Fruit fly (Drosophila melanogaster): ENCODE measurements around the gene CG17597.

Gene CG17597

dm6 chr2L:18808754-18809329 is 22.1 kb downstream of the CG17597 start (continued):
- TF ChIP-seq tin (GFP tag; optimal IDR thresholded peaks at IDR 0.05): no peak
- no peak for TF ChIP-seq Camta (GFP tag; optimal IDR thresholded peaks at IDR 0.05)
- TF ChIP-seq btn (GFP tag; optimal IDR thresholded peaks at IDR 0.05): no peak
- no peak for TF ChIP-seq BEAF-32 (GFP tag; optimal IDR thresholded peaks at IDR 0.05)
- no peak for TF ChIP-seq eve (GFP tag; optimal IDR thresholded peaks at IDR 0.05)
- TF ChIP-seq en (GFP tag; optimal IDR thresholded peaks at IDR 0.05): no peak
- peak; percentile 67 for TF ChIP-seq zfh1 (GFP tag; IDR thresholded peaks at IDR 0.05)
- TF ChIP-seq Fer2 (tag; optimal IDR thresholded peaks at IDR 0.05): no peak
- TF ChIP-seq CG3065 (GFP tag; optimal IDR thresholded peaks at IDR 0.05): no peak
- TF ChIP-seq CG32772 (GFP tag; IDR thresholded peaks at IDR 0.05): no peak
- no peak for TF ChIP-seq C15 (GFP tag; IDR thresholded peaks at IDR 0.05)
- TF ChIP-seq Awh (GFP tag; IDR thresholded peaks at IDR 0.05): peak; percentile 57; the same call in 1 of the 2 replicates
- TF ChIP-seq Dp (GFP tag; optimal IDR thresholded peaks at IDR 0.05): no peak
- TF ChIP-seq zen (tag; optimal IDR thresholded peaks at IDR 0.05): peak; percentile 93
- TF ChIP-seq knrl (GFP tag; IDR thresholded peaks at IDR 0.05; ENCODE audit: partially characterized antibody): no peak
- peak; percentile 42 for TF ChIP-seq unpg (GFP tag; optimal IDR thresholded peaks at IDR 0.05)
- TF ChIP-seq ase (GFP tag; IDR thresholded peaks at IDR 0.05): no peak
- no peak for TF ChIP-seq CG15601 (tag; optimal IDR thresholded peaks at IDR 0.05)
- no peak for TF ChIP-seq Opbp (GFP tag; IDR thresholded peaks at IDR 0.05; ENCODE audit: partially characterized antibody)
- no peak for TF ChIP-seq CG30020 (tag; optimal IDR thresholded peaks at IDR 0.05)
- TF ChIP-seq D19A (tag; optimal IDR thresholded peaks at IDR 0.05): no peak
- TF ChIP-seq CG12104 (GFP tag; optimal IDR thresholded peaks at IDR 0.05): no peak
- peak; percentile 30 for TF ChIP-seq CG12391 (tag; optimal IDR thresholded peaks at IDR 0.05)
- TF ChIP-seq CG15011 (GFP tag; optimal IDR thresholded peaks at IDR 0.05): no peak
- TF ChIP-seq CG4617 (GFP tag; optimal IDR thresholded peaks at IDR 0.05; ENCODE audit: borderline replicate concordance): no peak
- no peak for TF ChIP-seq NC2α (GFP tag; optimal IDR thresholded peaks at IDR 0.05)
- TF ChIP-seq ssp (GFP tag; IDR thresholded peaks at IDR 0.05): peak; percentile 28; the same call in 1 of the 2 replicates
- TF ChIP-seq CG10147 (GFP tag; optimal IDR thresholded peaks at IDR 0.05): no peak
- TF ChIP-seq CG8089 (GFP tag; optimal IDR thresholded peaks at IDR 0.05): no peak
- TF ChIP-seq CG15269 (tag; optimal IDR thresholded peaks at IDR 0.05): peak; percentile 19
- no peak for TF ChIP-seq Six4 (GFP tag; optimal IDR thresholded peaks at IDR 0.05)
- TF ChIP-seq Lim3 (GFP tag; IDR thresholded peaks at IDR 0.05): no peak
- no peak for TF ChIP-seq CG16779 (GFP tag; IDR thresholded peaks at IDR 0.05)
- no peak for TF ChIP-seq CG9797 (GFP tag; optimal IDR thresholded peaks at IDR 0.05)
- TF ChIP-seq ems (GFP tag; optimal IDR thresholded peaks at IDR 0.05): no peak
- TF ChIP-seq exex (tag; optimal IDR thresholded peaks at IDR 0.05): no peak
- TF ChIP-seq nmo (GFP tag; optimal IDR thresholded peaks at IDR 0.05): peak; percentile 22
- no peak for TF ChIP-seq CG9876 (GFP tag; optimal IDR thresholded peaks at IDR 0.05)
- TF ChIP-seq CG6175 (GFP tag; IDR thresholded peaks at IDR 0.05): no peak
- TF ChIP-seq pita (GFP tag; optimal IDR thresholded peaks at IDR 0.05): no peak
- no peak for TF ChIP-seq Gug (GFP tag; IDR thresholded peaks at IDR 0.05)
- no peak for TF ChIP-seq CG6765 (GFP tag; optimal IDR thresholded peaks at IDR 0.05)
- no peak for TF ChIP-seq CG10366 (GFP tag; IDR thresholded peaks at IDR 0.05)
- TF ChIP-seq CG13424 (tag; optimal IDR thresholded peaks at IDR 0.05): peak; percentile 13
- TF ChIP-seq ato (GFP tag; IDR thresholded peaks at IDR 0.05; ENCODE audit: partially characterized antibody): no peak
- TF ChIP-seq dati (GFP tag; IDR thresholded peaks at IDR 0.05): no peak
- TF ChIP-seq NfI (GFP tag; optimal IDR thresholded peaks at IDR 0.05): no peak
- TF ChIP-seq twi (tag; optimal IDR thresholded peaks at IDR 0.05): peak; percentile 32
- TF ChIP-seq odd (GFP tag; optimal IDR thresholded peaks at IDR 0.05): no peak
- peak; percentile 26 for TF ChIP-seq CG17359 (tag; optimal IDR thresholded peaks at IDR 0.05)
- TF ChIP-seq Ada2b (GFP tag; IDR thresholded peaks at IDR 0.05): no peak

Measured in whole organism, embryonic.